Fruit fly (Drosophila melanogaster) whole organism, embryonic: ENCODE measurements around the gene CG10283.

ENCODE experiments used
- Ada2b ChIP-seq: fragments of 200-800 bp; sonication (Bioruptor generic); IDR thresholded peaks from 2 replicates; pipeline ENCODE4 v1.3.6; 2022; ENCODE audit warnings: missing biosample characterization, missing genetic modification characterization
- Antp ChIP-seq: fragments of 200-800 bp; sonication (Bioruptor generic); optimal IDR thresholded peaks from 3 replicates; lab custom pipeline; 2016; ENCODE audit warnings: missing biosample characterization, missing genetic modification characterization
- Bdp1 ChIP-seq: fragments of 200-800 bp; sonication (Bioruptor generic); optimal IDR thresholded peaks from 3 replicates; lab custom pipeline; 2016; ENCODE audit warnings: missing biosample characterization, missing genetic modification characterization
- CG12659 ChIP-seq: fragments of 200-800 bp; sonication (Bioruptor generic); optimal IDR thresholded peaks from 3 replicates; lab custom pipeline; 2017; ENCODE audit warnings: mild to moderate bottlenecking, missing biosample characterization, missing genetic modification reagents, missing genetic modification characterization
- CG13894 ChIP-seq: fragments of 200-800 bp; sonication (Bioruptor generic); optimal IDR thresholded peaks from 3 replicates; lab custom pipeline; 2018; ENCODE audit warnings: missing biosample characterization, mild to moderate bottlenecking, missing genetic modification characterization, moderate library complexity
- CG16813 ChIP-seq: fragments of 200-800 bp; sonication (Bioruptor generic); IDR thresholded peaks from 3 replicates; pipeline ENCODE4 v1.3.6; 2022; ENCODE audit warnings: missing biosample characterization, missing genetic modification characterization; ENCODE audit not compliant: partially characterized antibody
- CG17328 ChIP-seq: fragments of 200-800 bp; sonication (Bioruptor generic); IDR thresholded peaks from 2 replicates; pipeline ENCODE4 v1.3.6; 2022; ENCODE audit warnings: missing biosample characterization, missing genetic modification characterization
- CG17612 ChIP-seq: fragments of 200-800 bp; sonication (Bioruptor generic); IDR thresholded peaks from 2 replicates; pipeline ENCODE4 v1.3.6; 2022; ENCODE audit warnings: missing biosample characterization, missing genetic modification characterization
- CG1832 ChIP-seq: fragments of 200-800 bp; sonication (Bioruptor generic); optimal IDR thresholded peaks from 2 replicates; lab custom pipeline; 2017; ENCODE audit warnings: missing biosample characterization, mild to moderate bottlenecking, missing genetic modification characterization, inconsistent platforms
- CG2199 ChIP-seq: fragments of 200-800 bp; sonication (Bioruptor generic); IDR thresholded peaks from 3 replicates; pipeline ENCODE4 v1.3.6; 2022; ENCODE audit warnings: missing biosample characterization, missing genetic modification characterization
- CG31224 ChIP-seq: fragments of 200-800 bp; sonication (Bioruptor generic); IDR thresholded peaks from 2 replicates; pipeline ENCODE4 v1.3.6; 2022; ENCODE audit warnings: missing biosample characterization, missing genetic modification characterization
- CG3163 ChIP-seq: fragments of 200-800 bp; sonication (Bioruptor generic); optimal IDR thresholded peaks from 3 replicates; lab custom pipeline; 2016; ENCODE audit warnings: missing biosample characterization, missing genetic modification characterization
- Deaf1 ChIP-seq: fragments of 200-800 bp; optimal IDR thresholded peaks from 3 replicates; lab custom pipeline; 2019; ENCODE audit warnings: missing biosample characterization, mild to moderate bottlenecking, missing genetic modification characterization, moderate library complexity
- Drgx ChIP-seq: fragments of 200-800 bp; sonication (Bioruptor generic); IDR thresholded peaks from 2 replicates; pipeline ENCODE4 v1.3.6; 2022; ENCODE audit warnings: missing biosample characterization, missing genetic modification characterization
- Ets65A ChIP-seq: fragments of 200-800 bp; sonication (Bioruptor generic); peaks from one replicate; lab custom pipeline; 2016; ENCODE audit warnings: missing biosample characterization, missing genetic modification characterization
- Fer1 ChIP-seq: fragments of 200-800 bp; sonication (Bioruptor generic); optimal IDR thresholded peaks from 2 replicates; lab custom pipeline; 2017; ENCODE audit warnings: missing biosample characterization, mild to moderate bottlenecking, missing genetic modification characterization
- Fer3 ChIP-seq: fragments of 200-800 bp; sonication (Bioruptor generic); optimal IDR thresholded peaks from 2 replicates; lab custom pipeline; 2018; ENCODE audit warnings: missing biosample characterization, mild to moderate bottlenecking, missing genetic modification characterization, moderate library complexity
- Med ChIP-seq: fragments of 200-800 bp; sonication (Bioruptor generic); peaks from one replicate; lab custom pipeline; 2016; ENCODE audit warnings: missing biosample characterization, missing genetic modification characterization, mild to moderate bottlenecking, inconsistent platforms, moderate library complexity
- Trl ChIP-seq, 3 experiments: fragments of >200 bp in 2 of 3; fragments of 200-800 bp in 1 of 3; sonication (Bioruptor generic) in 1 of 3; optimal IDR thresholded peaks; 2 replicates in 1 of 3; 3 replicates in 2 of 3; lab custom pipeline; 2016 to 2017; ENCODE audit warnings: missing biosample characterization in 1 of 3, missing genetic modification characterization in 1 of 3
- al ChIP-seq: fragments of 200-800 bp; sonication (Bioruptor generic); IDR thresholded peaks from 2 replicates; pipeline ENCODE4 v1.3.6; 2022; ENCODE audit warnings: missing biosample characterization, missing genetic modification characterization
- ara ChIP-seq: fragments of 200-800 bp; sonication (Bioruptor generic); IDR thresholded peaks from 2 replicates; pipeline ENCODE4 v1.3.6; 2022; ENCODE audit warnings: missing biosample characterization, missing genetic modification characterization
- ase ChIP-seq: fragments of 200-800 bp; sonication (Bioruptor generic); IDR thresholded peaks from 3 replicates; pipeline ENCODE4 v1.3.6; 2022; ENCODE audit warnings: missing biosample characterization, missing genetic modification characterization
- bsh ChIP-seq, 2 experiments: fragments of 200-800 bp; sonication (Bioruptor generic); optimal IDR thresholded peaks; 2 replicates each; lab custom pipeline; 2017 to 2018; ENCODE audit warnings: mild to moderate bottlenecking in 2 of 2, missing biosample characterization in 2 of 2, missing genetic modification characterization in 2 of 2, moderate library complexity in 1 of 2
- cato ChIP-seq: fragments of 200-800 bp; sonication (Bioruptor generic); optimal IDR thresholded peaks from 2 replicates; lab custom pipeline; 2016; ENCODE audit warnings: missing biosample characterization, missing genetic modification characterization, borderline replicate concordance
- cg ChIP-seq: fragments of 200-800 bp; sonication (Bioruptor generic); optimal IDR thresholded peaks from 3 replicates; lab custom pipeline; 2019; ENCODE audit warnings: missing biosample characterization, mild to moderate bottlenecking, missing genetic modification characterization, moderate library complexity
- crol ChIP-seq: fragments of 200-800 bp; sonication (Bioruptor generic); IDR thresholded peaks from 2 replicates; pipeline ENCODE4 v1.3.6; 2022; ENCODE audit warnings: missing biosample characterization, missing genetic modification characterization
- ems ChIP-seq: fragments of 200-800 bp; sonication (Bioruptor generic); optimal IDR thresholded peaks from 3 replicates; lab custom pipeline; 2016; ENCODE audit warnings: missing biosample characterization, missing genetic modification characterization
- hbn ChIP-seq: fragments of 200-800 bp; sonication (Bioruptor generic); IDR thresholded peaks from 2 replicates; pipeline ENCODE4 v1.3.6; 2022; ENCODE audit warnings: missing biosample characterization, missing genetic modification characterization; ENCODE audit not compliant: partially characterized antibody
- jigr1 ChIP-seq: fragments of 200-800 bp; sonication (Bioruptor generic); IDR thresholded peaks from 3 replicates; pipeline ENCODE4 v1.3.6; 2022; ENCODE audit warnings: missing biosample characterization, missing genetic modification characterization
- ken ChIP-seq: fragments of 200-800 bp; sonication (Bioruptor generic); IDR thresholded peaks from 3 replicates; pipeline ENCODE4 v1.3.6; 2022; ENCODE audit warnings: missing biosample characterization, missing genetic modification characterization
- lbe ChIP-seq: fragments of 200-800 bp; sonication (Bioruptor generic); optimal IDR thresholded peaks from 2 replicates; lab custom pipeline; 2016; ENCODE audit warnings: missing biosample characterization, mild to moderate bottlenecking, missing genetic modification characterization
- nmo ChIP-seq: fragments of 200-800 bp; sonication (Bioruptor generic); optimal IDR thresholded peaks from 2 replicates; lab custom pipeline; 2018; ENCODE audit warnings: missing biosample characterization, mild to moderate bottlenecking, missing genetic modification characterization, moderate library complexity
- nom ChIP-seq: fragments of 200-800 bp; sonication (Bioruptor generic); optimal IDR thresholded peaks from 2 replicates; lab custom pipeline; 2017; ENCODE audit warnings: missing biosample characterization, missing genetic modification characterization, mild to moderate bottlenecking, moderate library complexity, missing genetic modification reagents
- pnt ChIP-seq: fragments of 200-800 bp; sonication (Bioruptor generic); optimal IDR thresholded peaks from 3 replicates; lab custom pipeline; 2016; ENCODE audit warnings: missing biosample characterization, missing genetic modification characterization
- ro ChIP-seq: fragments of 200-800 bp; sonication (Bioruptor generic); IDR thresholded peaks from 2 replicates; pipeline ENCODE4 v1.3.6; 2022; ENCODE audit warnings: missing biosample characterization, missing genetic modification characterization
- sens ChIP-seq: fragments of 200-800 bp; sonication (Bioruptor generic); peaks from one replicate; lab custom pipeline; 2016; ENCODE audit warnings: missing biosample characterization, missing genetic modification characterization
- tup ChIP-seq: fragments of 200-800 bp; sonication (Bioruptor generic); optimal IDR thresholded peaks from 2 replicates; lab custom pipeline; 2016; ENCODE audit warnings: missing biosample characterization, mild to moderate bottlenecking, missing genetic modification characterization, moderate library complexity

CG10283 gene

dm6 chr2L:18466669-18467068 is 17.6 kb downstream of the CG10283 start (continued):
- no peak for TF ChIP-seq al (GFP tag; lab: Robert Waterston, UW)
- TF ChIP-seq nmo: no peak
- TF ChIP-seq jigr1 (GFP tag; lab: Robert Waterston, UW): no peak

- TF ChIP-seq Antp (GFP tag; lab: Kevin White, UChicago) (no peak), lbe (GFP tag; lab: Kevin White, UChicago) (peak; percentile 5)
- TF ChIP-seq, all 482 proteins: peak for 1
Measured at dm6 chr2L:18466202-18466591, 18.1 kb downstream of the CG10283 start.

dm6 chr2L:18465402-18466201 is 18.7 kb downstream of the CG10283 start:
- TF ChIP-seq CG2199 (GFP tag; lab: Robert Waterston, UW): 0 out of 3 replicates have a peak, but pooled peaks have one; percentile 22
- peak; percentile 55 for TF ChIP-seq lbe (GFP tag; lab: Kevin White, UChicago)
- TF ChIP-seq Ets65A: peak; percentile 42
- no peak for TF ChIP-seq hbn
- peak; percentile 56; the same call in 1 of the 2 replicates for TF ChIP-seq Drgx
- TF ChIP-seq CG3163 (GFP tag; lab: Kevin White, UChicago): peak; percentile 62
- peak; percentile 17 to 32 for TF ChIP-seq Trl (optimal IDR thresholded peaks at IDR 0.05; lab: Kevin White, UChicago)
- no peak for TF ChIP-seq Trl (GFP tag; optimal IDR thresholded peaks at IDR 0.05; lab: Kevin White, UChicago)
- TF ChIP-seq Fer1: no peak
- peak; percentile 25; the same call in 2 of the 3 replicates for TF ChIP-seq CG16813

- 0 out of 3 replicates have a peak, but pooled peaks have one; percentile 10 for TF ChIP-seq ase
- TF ChIP-seq ems: no peak
- TF ChIP-seq Ets65A: peak; percentile 76
- no peak for TF ChIP-seq CG31224
- TF ChIP-seq pnt (GFP tag; lab: Kevin White, UChicago): no peak
- no peak for TF ChIP-seq ara
Measured at dm6 chr2L:18464116-18464530, 20.2 kb downstream of the CG10283 start.

- no peak for TF ChIP-seq ro (GFP tag; lab: Robert Waterston, UW)
- peak; percentile 20 for TF ChIP-seq sens (GFP tag; lab: Kevin White, UChicago)
- peak in 1 of 2 experiments; percentile 52 for TF ChIP-seq bsh (GFP tag; optimal IDR thresholded peaks at IDR 0.05; lab: Kevin White, UChicago)
- no peak for TF ChIP-seq Ada2b (GFP tag; lab: Robert Waterston, UW)
- TF ChIP-seq Bdp1 (GFP tag; lab: Kevin White, UChicago): no peak
- peak; percentile 77 for TF ChIP-seq lbe (GFP tag; lab: Kevin White, UChicago)
- peak; percentile 21; the same call in 1 of the 2 replicates for TF ChIP-seq Drgx
Measured at dm6 chr2L:18463610-18464009, 20.7 kb downstream of the CG10283 start.

dm6 chr2L:18459698-18460348 is 24.5 kb downstream of the CG10283 start:
- TF ChIP-seq sens (GFP tag; lab: Kevin White, UChicago): peak; percentile 51
- peak; percentile 76 for TF ChIP-seq Drgx
- TF ChIP-seq CG17328: no peak
- TF ChIP-seq tup (GFP tag; lab: Kevin White, UChicago): no peak
- peak; percentile 67 for TF ChIP-seq Deaf1 (tag; lab: Kevin White, UChicago)
- TF ChIP-seq crol (GFP tag; lab: Robert Waterston, UW): peak; percentile 67
- peak; percentile 17 for TF ChIP-seq CG1832
- peak; percentile 46 for TF ChIP-seq Med
- TF ChIP-seq cg (GFP tag; lab: Kevin White, UChicago): peak; percentile 48
- no peak for TF ChIP-seq CG13894 (tag; lab: Kevin White, UChicago)
- TF ChIP-seq Fer3 (tag; lab: Kevin White, UChicago): no peak
- no peak for TF ChIP-seq CG12659 (GFP tag; lab: Kevin White, UChicago)
- TF ChIP-seq cato (GFP tag; lab: Kevin White, UChicago): no peak
- TF ChIP-seq nom: peak; percentile 61
- 0 out of 3 replicates have a peak, but pooled peaks have one; percentile 8 for TF ChIP-seq ken
- no peak for TF ChIP-seq CG17612 (GFP tag; lab: Robert Waterston, UW)
- TF ChIP-seq CG2199 (GFP tag; lab: Robert Waterston, UW): peak; percentile 76; the same call in 1 of the 3 replicates
